Worm (Caenorhabditis elegans) whole organism, mixed stage, embryonic: ENCODE measurements around the gene F02C12.3.

ENCODE experiments used
- ces-1 ChIP-seq: fragments of 150-350 bp; optimal IDR thresholded peaks from 2 replicates; lab custom pipeline; 2014; ENCODE audit warnings: missing biosample characterization, missing genetic modification reagents, missing genetic modification characterization
- lsy-2 ChIP-seq: fragments of 150-350 bp; optimal IDR thresholded peaks from 2 replicates; lab custom pipeline; 2014; ENCODE audit warnings: missing biosample characterization, missing genetic modification characterization
- nhr-28 ChIP-seq: fragments of 150-350 bp; optimal IDR thresholded peaks from 2 replicates; lab custom pipeline; 2014; ENCODE audit warnings: missing biosample characterization, missing genetic modification characterization
- pha-4 ChIP-seq: fragments of 150-350 bp; optimal IDR thresholded peaks from 2 replicates; lab custom pipeline; 2018; ENCODE audit warnings: missing biosample characterization, missing genetic modification reagents, missing genetic modification characterization
- snpc-4 ChIP-seq: fragments of 150-350 bp; optimal IDR thresholded peaks from 2 replicates; lab custom pipeline; 2014; ENCODE audit warnings: missing biosample characterization, missing genetic modification characterization
- zip-8 ChIP-seq: fragments of 150-350 bp; optimal IDR thresholded peaks from 2 replicates; lab custom pipeline; 2014; ENCODE audit warnings: missing biosample characterization, missing genetic modification characterization
- ztf-11 ChIP-seq: fragments of 150-350 bp; optimal IDR thresholded peaks from 2 replicates; lab custom pipeline; 2014; ENCODE audit warnings: missing biosample characterization, missing genetic modification characterization

ce11 chrX:13414974-13415373, 18.2 kb downstream of the F02C12.3 start:
- TF ChIP-seq ces-1 (GFP tag; lab: Kevin White, UChicago) = no peak
- TF ChIP-seq ztf-11 (tag; lab: Kevin White, UChicago) = no peak
- no peak for TF ChIP-seq nhr-28 (tag; lab: Kevin White, UChicago)
- TF ChIP-seq pha-4 (tag; lab: Kevin White, UChicago) = no peak
- no peak for TF ChIP-seq zip-8
- no peak for TF ChIP-seq lsy-2 (tag; lab: Kevin White, UChicago)
- TF ChIP-seq snpc-4 (tag; lab: Kevin White, UChicago) = no peak
